Worm (Caenorhabditis elegans) whole organism, midembryonic: Measurements from ENCODE around the gene slc-9B.1.

Experiments
- T22C8.4 ChIP-seq: fragments of 200-800 bp; sonication (Bioruptor generic); IDR thresholded peaks from 2 replicates; pipeline ENCODE4 v1.3.6; 2022; ENCODE audit warnings: missing genetic modification characterization, missing compliant biosample characterization
- cog-1 ChIP-seq: sonication (generic microtip); optimal IDR thresholded peaks from 2 replicates; lab custom pipeline; 2016; ENCODE audit warnings: missing genetic modification characterization, missing compliant biosample characterization
- med-1 ChIP-seq: sonication (generic microtip); optimal IDR thresholded peaks from 2 replicates; lab custom pipeline; 2017; ENCODE audit warnings: missing genetic modification characterization, mild to moderate bottlenecking, missing compliant biosample characterization, antibody characterized with exemption, missing genetic modification reagents; ENCODE audit not compliant: insufficient read depth
- ref-1 ChIP-seq: fragments of 200-800 bp; sonication (Bioruptor generic); conservative IDR thresholded peaks from 2 replicates; pipeline ENCODE4 v1.3.6; 2022; ENCODE audit warnings: missing genetic modification reagents, missing genetic modification characterization, missing compliant biosample characterization
- tab-1 ChIP-seq: fragments of 200-800 bp; sonication (Bioruptor generic); IDR thresholded peaks from 2 replicates; pipeline ENCODE4 v1.3.6; 2022; ENCODE audit warnings: missing genetic modification characterization, missing compliant biosample characterization
- ztf-29 ChIP-seq: fragments of 200-800 bp; sonication (Bioruptor generic); IDR thresholded peaks from 2 replicates; pipeline ENCODE4 v1.3.6; 2022; ENCODE audit warnings: missing genetic modification reagents, missing genetic modification characterization, missing compliant biosample characterization

DNA sequence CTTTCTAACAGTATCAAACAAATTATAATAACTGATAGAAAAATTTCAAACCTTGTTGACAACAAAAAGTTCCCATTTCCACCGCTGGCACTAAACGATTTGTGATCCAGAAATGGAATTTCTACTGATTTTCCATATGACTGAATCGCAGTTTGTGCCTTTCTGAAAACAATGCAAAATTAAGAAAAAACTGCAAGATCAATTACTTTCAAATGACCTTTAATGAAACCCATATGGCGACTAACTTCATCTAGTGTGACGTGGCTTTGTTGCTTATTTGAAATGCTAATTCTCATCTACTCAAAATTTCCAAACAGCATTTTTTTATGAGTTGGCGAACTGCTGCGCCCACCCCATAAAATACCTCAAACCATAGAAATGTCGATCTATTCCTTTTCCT, 28.1 kb downstream of the slc-9B.1 start, which contains the start of gene F41E7.7:
- TF ChIP-seq med-1 (GFP tag; lab: Kevin White, UChicago) (no peak), ztf-29 (GFP tag; lab: Robert Waterston, UW) (no peak), cog-1 (tag; lab: Kevin White, UChicago) (no peak), T22C8.4 (GFP tag; lab: Robert Waterston, UW) (no peak), ref-1 (GFP tag; lab: Robert Waterston, UW) (no peak), tab-1 (no peak)
